Fruit fly (Drosophila melanogaster) whole organism, prepupa: ENCODE results near the gene CG31697.

ENCODE experiments used
- CG10669 ChIP-seq: fragments of 200-800 bp; sonication (Bioruptor generic); optimal IDR thresholded peaks from 3 replicates; lab custom pipeline; 2018; ENCODE audit warnings: missing biosample characterization, mild to moderate bottlenecking, missing genetic modification characterization, moderate library complexity
- CG16779 ChIP-seq: fragments of 200-800 bp; sonication (Bioruptor generic); optimal IDR thresholded peaks from 3 replicates; lab custom pipeline; 2017; ENCODE audit warnings: missing biosample characterization, mild to moderate bottlenecking, missing genetic modification characterization
- CG31627 ChIP-seq: fragments of 200-800 bp; sonication (Bioruptor generic); optimal IDR thresholded peaks from 3 replicates; lab custom pipeline; 2016; ENCODE audit warnings: missing biosample characterization, missing genetic modification characterization
- CG3919 ChIP-seq: fragments of 200-800 bp; sonication (Bioruptor generic); optimal IDR thresholded peaks from 3 replicates; lab custom pipeline; 2016; ENCODE audit warnings: missing biosample characterization, missing genetic modification characterization
- CG4318 ChIP-seq: fragments of 200-800 bp; sonication (Bioruptor generic); optimal IDR thresholded peaks from 3 replicates; lab custom pipeline; 2017; ENCODE audit warnings: missing biosample characterization, mild to moderate bottlenecking, missing genetic modification characterization
- CG6792 ChIP-seq: fragments of 200-800 bp; sonication (Bioruptor generic); optimal IDR thresholded peaks from 3 replicates; lab custom pipeline; 2016; ENCODE audit warnings: missing biosample characterization, missing genetic modification characterization
- CG6808 ChIP-seq: fragments of 200-800 bp; sonication (Bioruptor generic); optimal IDR thresholded peaks from 3 replicates; lab custom pipeline; 2017; ENCODE audit warnings: missing biosample characterization, missing genetic modification characterization, mild to moderate bottlenecking, moderate library complexity, missing genetic modification reagents
- CG8119 ChIP-seq: fragments of 200-800 bp; sonication (Bioruptor generic); IDR thresholded peaks from 3 replicates; pipeline ENCODE4 v1.3.6; 2022; ENCODE audit warnings: missing biosample characterization, missing genetic modification characterization
- Gug ChIP-seq: fragments of 200-800 bp; sonication (Bioruptor generic); IDR thresholded peaks from 2 replicates; pipeline ENCODE4 v1.3.6; 2022; ENCODE audit warnings: missing biosample characterization, missing genetic modification characterization
- Sox15 ChIP-seq: fragments of 200-800 bp; sonication (Bioruptor generic); optimal IDR thresholded peaks from 3 replicates; lab custom pipeline; 2016; ENCODE audit warnings: missing biosample characterization, missing genetic modification characterization
- acj6 ChIP-seq: fragments of 200-800 bp; sonication (Bioruptor generic); optimal IDR thresholded peaks from 3 replicates; lab custom pipeline; 2016; ENCODE audit warnings: missing biosample characterization, missing genetic modification characterization
- dac ChIP-seq: fragments of 200-800 bp; sonication (Bioruptor generic); optimal IDR thresholded peaks from 2 replicates; lab custom pipeline; 2017; ENCODE audit warnings: missing biosample characterization, mild to moderate bottlenecking, missing genetic modification characterization
- eg ChIP-seq: fragments of 200-800 bp; sonication (Bioruptor generic); IDR thresholded peaks from 3 replicates; pipeline ENCODE4 v1.3.6; 2022; ENCODE audit warnings: missing biosample characterization, missing genetic modification characterization
- esn ChIP-seq: fragments of 200-800 bp; sonication (Bioruptor generic); optimal IDR thresholded peaks from 2 replicates; lab custom pipeline; 2016; ENCODE audit warnings: missing biosample characterization, mild to moderate bottlenecking, missing genetic modification characterization, moderate library complexity
- fkh ChIP-seq: fragments of 200-800 bp; sonication (Bioruptor generic); optimal IDR thresholded peaks from 3 replicates; lab custom pipeline; 2017; ENCODE audit warnings: missing biosample characterization, mild to moderate bottlenecking, missing genetic modification characterization, moderate library complexity
- ss ChIP-seq, 2 experiments: fragments of 200-800 bp; sonication (Bioruptor generic); optimal IDR thresholded peaks; 2 replicates in 1 of 2; 3 replicates in 1 of 2; lab custom pipeline; 2017 to 2018; ENCODE audit warnings: mild to moderate bottlenecking in 2 of 2, missing biosample characterization in 2 of 2, missing genetic modification characterization in 2 of 2, moderate library complexity in 1 of 2

The CG31697 gene

dm6 chr2L:19583926-19584392 lies 48.7 kb downstream of the CG31697 start, which contains the start of the genes PCNA2 and CG10366 (continued):
- TF ChIP-seq CG3919 (GFP tag; lab: Kevin White, UChicago) (peak; percentile 66), CG6792 (peak; percentile 68), CG10669 (GFP tag; lab: Kevin White, UChicago) (peak; percentile 13), Gug (GFP tag; lab: Robert Waterston, UW) (no peak; the same call in 1 of the 2 replicates), CG6808 (GFP tag; lab: Kevin White, UChicago) (no peak), CG8119 (no peak), CG4318 (GFP tag; lab: Kevin White, UChicago) (no peak), Sox15 (peak; percentile 13), CG16779 (tag; lab: Kevin White, UChicago) (no peak), dac (no peak), esn (GFP tag; lab: Kevin White, UChicago) (peak; percentile 74), CG31627 (peak; percentile 82), fkh (GFP tag; lab: Kevin White, UChicago) (peak; percentile 91), acj6 (GFP tag; lab: Kevin White, UChicago) (peak; percentile 79), ss (GFP tag; optimal IDR thresholded peaks at IDR 0.05; lab: Kevin White, UChicago) (peak in 1 of 2 experiments; percentile 27), eg (no peak; the same call in 2 of the 3 replicates)
- TF ChIP-seq, all 60 proteins: peak for 36
